Fruit fly (Drosophila melanogaster) whole organism, wandering third instar larva: ENCODE data around the gene CG4660.

ENCODE experiments used
- Abd-B ChIP-seq: fragments of >200 bp; optimal IDR thresholded peaks from 2 replicates; lab custom pipeline; 2017; ENCODE audit warnings: missing biosample characterization, missing genetic modification characterization
- CG32264 ChIP-seq: fragments of 200-800 bp; sonication (Bioruptor generic); optimal IDR thresholded peaks from 2 replicates; lab custom pipeline; 2016; ENCODE audit warnings: missing biosample characterization, missing genetic modification characterization
- CG9705 ChIP-seq: fragments of 200-800 bp; sonication (Bioruptor generic); optimal IDR thresholded peaks from 2 replicates; lab custom pipeline; 2018; ENCODE audit warnings: missing biosample characterization, mild to moderate bottlenecking, missing genetic modification characterization
- CrebA ChIP-seq: fragments of 200-800 bp; sonication (Bioruptor generic); optimal IDR thresholded peaks from 2 replicates; lab custom pipeline; 2016; ENCODE audit warnings: missing biosample characterization, mild to moderate bottlenecking, missing genetic modification characterization, borderline replicate concordance
- Dfd ChIP-seq: fragments of >200 bp; optimal IDR thresholded peaks from 2 replicates; lab custom pipeline; 2017; ENCODE audit warnings: missing biosample characterization, missing genetic modification characterization
- Dif ChIP-seq: fragments of 200-275, 200-300 bp; sonication (Bioruptor generic); optimal IDR thresholded peaks from 2 replicates; lab custom pipeline; 2018; ENCODE audit warnings: missing biosample characterization, missing genetic modification characterization; ENCODE audit not compliant: partially characterized antibody
- GATAd ChIP-seq: sonication (Bioruptor generic); optimal IDR thresholded peaks from 2 replicates; lab custom pipeline; 2016; ENCODE audit warnings: missing biosample characterization, missing genetic modification characterization
- HLH106 ChIP-seq: fragments of 200-800 bp; optimal IDR thresholded peaks from 3 replicates; lab custom pipeline; 2019; ENCODE audit warnings: missing biosample characterization, mild to moderate bottlenecking, missing genetic modification characterization, moderate library complexity
- Hnf4 ChIP-seq: fragments of 200-800 bp; sonication (Bioruptor generic); optimal IDR thresholded peaks from 2 replicates; lab custom pipeline; 2016; ENCODE audit warnings: missing biosample characterization, mild to moderate bottlenecking, missing genetic modification characterization
- Hr78 ChIP-seq: fragments of >200 bp; optimal IDR thresholded peaks from 2 replicates; lab custom pipeline; 2017; ENCODE audit warnings: missing biosample characterization, missing genetic modification characterization
- Hr83 ChIP-seq: fragments of 200-300 bp; sonication (Bioruptor generic); optimal IDR thresholded peaks from 2 replicates; lab custom pipeline; 2016; ENCODE audit warnings: missing biosample characterization, mild to moderate bottlenecking, missing genetic modification characterization, moderate library complexity; ENCODE audit not compliant: poor library complexity, severe bottlenecking
- Jra ChIP-seq: sonication (Bioruptor generic); optimal IDR thresholded peaks from 2 replicates; lab custom pipeline; 2016; ENCODE audit warnings: missing biosample characterization, missing genetic modification characterization
- Mio ChIP-seq: sonication (Bioruptor generic); optimal IDR thresholded peaks from 2 replicates; lab custom pipeline; 2016; ENCODE audit warnings: missing biosample characterization, missing genetic modification characterization
- Myc ChIP-seq: fragments of >200 bp; optimal IDR thresholded peaks from 2 replicates; lab custom pipeline; 2017
- N ChIP-seq: fragments of >200 bp; optimal IDR thresholded peaks from 2 replicates; lab custom pipeline; 2018; ENCODE audit warnings: missing biosample characterization, missing external identifiers, missing genetic modification characterization
- OdsH ChIP-seq: fragments of 200-800 bp; sonication (Bioruptor generic); optimal IDR thresholded peaks from 2 replicates; lab custom pipeline; 2016; ENCODE audit warnings: missing biosample characterization, mild to moderate bottlenecking, missing genetic modification characterization
- Rel ChIP-seq, 2 experiments: fragments of 200-800 bp; sonication (Bioruptor generic) in 1 of 2; optimal IDR thresholded peaks; 2 replicates in 1 of 2; 3 replicates in 1 of 2; lab custom pipeline; 2016 to 2019; ENCODE audit warnings: mild to moderate bottlenecking in 2 of 2, missing biosample characterization in 2 of 2, missing genetic modification characterization in 2 of 2, moderate library complexity in 1 of 2
- Sp1 ChIP-seq: fragments of 200-800 bp; sonication (Bioruptor generic); optimal IDR thresholded peaks from 3 replicates; lab custom pipeline; 2019; ENCODE audit warnings: missing biosample characterization, mild to moderate bottlenecking, missing genetic modification characterization, moderate library complexity
- Vsx2 ChIP-seq: fragments of 200-300, 225-300 bp; sonication (Bioruptor generic); optimal IDR thresholded peaks from 2 replicates; lab custom pipeline; 2018; ENCODE audit warnings: missing biosample characterization, missing genetic modification characterization; ENCODE audit not compliant: partially characterized antibody
- br ChIP-seq: fragments of 200-800 bp; sonication (Bioruptor generic); optimal IDR thresholded peaks from 2 replicates; lab custom pipeline; 2016; ENCODE audit warnings: missing biosample characterization, missing genetic modification characterization
- brk ChIP-seq: fragments of 200-800 bp; sonication (Bioruptor generic); optimal IDR thresholded peaks from 2 replicates; lab custom pipeline; 2016; ENCODE audit warnings: missing biosample characterization, mild to moderate bottlenecking, missing genetic modification characterization
- dl ChIP-seq, 2 experiments: fragments of 175-275, 200-275 bp in 1 of 2; fragments of 200-275 bp in 1 of 2; sonication (Bioruptor generic); optimal IDR thresholded peaks; lab custom pipeline; 2018; ENCODE audit warnings: mild to moderate bottlenecking in 2 of 2, missing biosample characterization in 2 of 2, missing genetic modification characterization in 2 of 2, moderate library complexity in 2 of 2; ENCODE audit not compliant: partially characterized antibody in 2 of 2, insufficient read depth in 1 of 2
- dmrt93B ChIP-seq: fragments of 200-800 bp; sonication (Bioruptor generic); optimal IDR thresholded peaks from 2 replicates; lab custom pipeline; 2018; ENCODE audit warnings: missing biosample characterization, mild to moderate bottlenecking, missing genetic modification characterization
- dsf ChIP-seq: sonication (Bioruptor generic); optimal IDR thresholded peaks from 2 replicates; lab custom pipeline; 2016; ENCODE audit warnings: missing biosample characterization, missing genetic modification characterization, borderline replicate concordance
- ey ChIP-seq: fragments of 200-800 bp; sonication (Bioruptor generic); optimal IDR thresholded peaks from 2 replicates; lab custom pipeline; 2016; ENCODE audit warnings: missing biosample characterization, missing genetic modification characterization
- foxo ChIP-seq, 2 experiments: fragments of 200-800 bp; sonication (Bioruptor generic); optimal IDR thresholded peaks; 2 replicates in 1 of 2; 3 replicates in 1 of 2; lab custom pipeline; 2016 to 2017; ENCODE audit warnings: missing biosample characterization in 2 of 2, missing genetic modification characterization in 2 of 2
- fru ChIP-seq: fragments of 200-800 bp; sonication (Bioruptor generic); optimal IDR thresholded peaks from 3 replicates; lab custom pipeline; 2016; ENCODE audit warnings: missing biosample characterization, mild to moderate bottlenecking, missing genetic modification characterization
- h ChIP-seq: fragments of 200-800 bp; sonication (Bioruptor generic); optimal IDR thresholded peaks from 3 replicates; lab custom pipeline; 2016; ENCODE audit warnings: missing biosample characterization, mild to moderate bottlenecking, missing genetic modification characterization
- jim ChIP-seq: fragments of 175-275, 200-325 bp; sonication (Bioruptor generic); optimal IDR thresholded peaks from 2 replicates; lab custom pipeline; 2016; ENCODE audit warnings: missing biosample characterization, mild to moderate bottlenecking, missing genetic modification characterization
- lola ChIP-seq: fragments of >200 bp; optimal IDR thresholded peaks from 2 replicates; lab custom pipeline; 2017; ENCODE audit warnings: missing biosample characterization, missing genetic modification characterization
- pan ChIP-seq: fragments of >200 bp; optimal IDR thresholded peaks from 2 replicates; lab custom pipeline; 2017
- psq ChIP-seq: fragments of 200-800 bp; sonication (Bioruptor generic); optimal IDR thresholded peaks from 3 replicates; lab custom pipeline; 2017; ENCODE audit warnings: missing biosample characterization, mild to moderate bottlenecking, missing genetic modification characterization, moderate library complexity
- rgr ChIP-seq: fragments of 200-800 bp; sonication (Bioruptor generic); optimal IDR thresholded peaks from 3 replicates; lab custom pipeline; 2016; ENCODE audit warnings: missing biosample characterization, mild to moderate bottlenecking, missing genetic modification characterization
- sage ChIP-seq: fragments of 200-800 bp; sonication (Bioruptor generic); optimal IDR thresholded peaks from 2 replicates; lab custom pipeline; 2016; ENCODE audit warnings: missing biosample characterization, mild to moderate bottlenecking, missing genetic modification characterization
- sv ChIP-seq: fragments of 200-800 bp; sonication (Bioruptor generic); optimal IDR thresholded peaks from 3 replicates; lab custom pipeline; 2016; ENCODE audit warnings: missing biosample characterization, missing genetic modification characterization
- tai ChIP-seq: sonication (Bioruptor generic); optimal IDR thresholded peaks from 2 replicates; lab custom pipeline; 2016; ENCODE audit warnings: missing biosample characterization, missing genetic modification characterization
- usp ChIP-seq: fragments of >200 bp; optimal IDR thresholded peaks from 2 replicates; lab custom pipeline; 2017; ENCODE audit warnings: missing biosample characterization, missing genetic modification characterization
- woc ChIP-seq: sonication (Bioruptor generic); optimal IDR thresholded peaks from 2 replicates; lab custom pipeline; 2016; ENCODE audit warnings: missing biosample characterization, mild to moderate bottlenecking, missing genetic modification characterization

CG4660 gene

DNA sequence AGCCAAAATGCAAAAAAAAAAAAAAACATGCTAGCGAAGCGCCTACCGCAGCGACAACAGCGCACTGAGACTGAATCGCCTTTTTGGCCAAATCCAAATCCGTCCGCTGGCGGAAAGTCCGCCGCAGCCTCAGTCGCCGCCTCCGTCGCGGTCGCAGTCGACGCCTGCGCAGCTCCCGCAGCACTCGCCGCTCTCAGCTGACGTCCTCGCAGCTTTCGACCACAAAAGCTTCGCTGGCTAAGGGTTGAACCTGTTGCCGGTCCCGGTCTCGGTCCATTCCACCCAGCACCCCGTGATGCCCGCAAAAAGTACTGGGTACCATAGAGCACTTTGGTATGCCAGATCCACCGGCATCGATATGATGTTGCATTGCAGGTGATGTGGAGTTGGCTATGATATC, at the start of gene CG4660:
TSS of gene CG4660 (minus strand) at position 77 of the 400 bp plus-strand sequence.
- TF ChIP-seq tai (GFP tag; lab: Kevin White, UChicago) (no peak), Hr83 (no peak), Mio (no peak), ey (GFP tag; lab: Kevin White, UChicago) (no peak), dmrt93B (no peak), sage (no peak), Vsx2 (GFP tag; lab: Kevin White, UChicago) (no peak), Sp1 (GFP tag; lab: Kevin White, UChicago) (no peak)

dm6 chrX:6109872-6110271, 28.7 kb upstream of the CG4660 start:
- TF ChIP-seq sv: no peak

DNA sequence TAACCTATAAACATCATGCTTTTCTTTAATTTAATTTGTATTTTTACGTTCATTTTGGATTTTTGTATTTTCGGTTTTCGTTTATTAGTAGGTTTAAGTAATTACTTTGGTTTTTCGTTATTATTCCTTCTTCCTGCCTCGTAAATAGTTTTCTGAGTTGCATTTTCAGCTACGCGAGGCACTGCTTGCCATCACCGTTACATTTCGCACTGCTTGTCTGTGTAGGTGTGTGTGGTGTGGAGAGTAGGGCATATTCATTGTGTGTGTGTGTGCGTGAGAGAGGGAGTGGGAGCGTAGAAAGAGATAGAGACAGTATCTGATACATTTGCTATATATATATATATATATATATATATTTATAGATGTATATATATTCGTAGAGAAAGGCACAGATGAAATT, 23.6 kb upstream of the CG4660 start:
- TF ChIP-seq jim (no peak), tai (GFP tag; lab: Kevin White, UChicago) (no peak), Dfd (GFP tag; lab: Kevin White, UChicago) (no peak), dl (GFP tag; optimal IDR thresholded peaks at IDR 0.05; lab: Kevin White, UChicago; ENCODE audit: insufficient read depth in 1 of 2, partially characterized antibody in 2 of 2) (no peak), Jra (GFP tag; lab: Kevin White, UChicago) (no peak), woc (GFP tag; lab: Kevin White, UChicago) (no peak)
- TF ChIP-seq, all 38 proteins: peak for 0

DNA sequence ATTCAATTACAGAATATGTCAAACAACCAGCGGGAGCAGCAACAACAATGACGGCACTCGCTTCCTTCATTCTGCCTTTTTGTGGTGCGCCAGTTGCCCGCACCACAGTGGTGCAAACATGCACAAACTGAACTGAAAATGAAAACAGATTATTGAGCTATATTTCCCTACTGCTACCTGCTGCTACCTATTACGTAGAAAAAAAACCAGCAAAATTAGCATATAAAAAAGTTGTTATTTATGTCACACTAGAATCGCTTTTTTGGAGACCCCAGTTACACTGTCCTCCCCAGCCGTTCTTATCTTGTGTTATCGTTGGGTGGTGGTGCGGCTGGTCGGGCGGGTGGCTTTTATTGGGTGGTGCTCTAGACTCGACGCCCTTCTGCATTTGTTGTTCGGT, 16.4 kb upstream of the CG4660 start:
- TF ChIP-seq CrebA (no peak), dl (GFP tag; optimal IDR thresholded peaks at IDR 0.05; lab: Kevin White, UChicago; ENCODE audit: insufficient read depth in 1 of 2, partially characterized antibody in 2 of 2) (no peak), Abd-B (GFP tag; lab: Kevin White, UChicago) (no peak), ey (GFP tag; lab: Kevin White, UChicago) (peak; percentile 77), dmrt93B (peak; percentile 55), N (no peak), brk (GFP tag; lab: Kevin White, UChicago) (no peak), CG32264 (GFP tag; lab: Kevin White, UChicago) (peak; percentile 8), sage (no peak), Dif (GFP tag; lab: Kevin White, UChicago) (no peak), woc (GFP tag; lab: Kevin White, UChicago) (peak; percentile 47), fru (GFP tag; lab: Kevin White, UChicago) (peak; percentile 82), sv (peak; percentile 54), pan (no peak), psq (GFP tag; lab: Kevin White, UChicago) (peak; percentile 49), foxo (GFP tag; optimal IDR thresholded peaks at IDR 0.05; lab: Kevin White, UChicago) (peak; percentile 40 to 84), Dfd (GFP tag; lab: Kevin White, UChicago) (no peak), Myc (lab: Kevin White, UChicago) (no peak), OdsH (peak; percentile 67), Vsx2 (GFP tag; lab: Kevin White, UChicago) (no peak), Mio (no peak), GATAd (GFP tag; lab: Kevin White, UChicago) (no peak), lola (GFP tag; lab: Kevin White, UChicago) (no peak), dsf (GFP tag; lab: Kevin White, UChicago) (no peak), Hnf4 (peak; percentile 53), h (peak; percentile 83), Sp1 (GFP tag; lab: Kevin White, UChicago) (no peak), br (GFP tag; lab: Kevin White, UChicago) (peak; percentile 53), Hr78 (GFP tag; lab: Kevin White, UChicago) (no peak), Hr83 (no peak), tai (GFP tag; lab: Kevin White, UChicago) (peak; percentile 45), usp (GFP tag; lab: Kevin White, UChicago) (no peak), HLH106 (tag; lab: Kevin White, UChicago) (peak; percentile 62), jim (no peak), Jra (GFP tag; lab: Kevin White, UChicago) (peak; percentile 26), rgr (GFP tag; lab: Kevin White, UChicago) (peak; percentile 70), CG9705 (GFP tag; lab: Kevin White, UChicago) (no peak), Rel (GFP tag; optimal IDR thresholded peaks at IDR 0.05; lab: Kevin White, UChicago) (no peak), Rel (tag; optimal IDR thresholded peaks at IDR 0.05; lab: Kevin White, UChicago) (no peak)
